In genomic region chr3L:7283541-7283940, dm6 we compare ENCODE assay signal across 3 fruit fly cellular contexts.
TF ChIP-seq lines count a peak whose summit lies in the region.

No protein-coding gene starts in this region.

- TF ChIP-seq CTCF in whole organism, embryonic (GFP tag; optimal IDR thresholded peaks at IDR 0.05; lab: Kevin White, UChicago): no peak

TF ChIP-seq in whole organism, embryonic, 481 proteins besides CTCF, POLR2A, EP300 and RAD21:
- TF ChIP-seq sens (GFP tag; lab: Kevin White, UChicago) (peak; percentile 74), gem (tag; optimal IDR thresholded peaks at IDR 0.05; lab: Kevin White, UChicago) (peak; percentile 14), CG11504 (tag; optimal IDR thresholded peaks at IDR 0.05; lab: Kevin White, UChicago) (peak; percentile 7), CG4854 (GFP tag; optimal IDR thresholded peaks at IDR 0.05; lab: Kevin White, UChicago) (no peak), Dek (tag; optimal IDR thresholded peaks at IDR 0.05; lab: Kevin White, UChicago) (no peak), CG18619 (GFP tag; optimal IDR thresholded peaks at IDR 0.05; lab: Kevin White, UChicago) (no peak), CG32772 (GFP tag; IDR thresholded peaks at IDR 0.05; lab: Robert Waterston, UW) (no peak), tgo (GFP tag; IDR thresholded peaks at IDR 0.05; lab: Robert Waterston, UW) (peak; percentile 16; the same call in 1 of the 3 replicates), lmd (GFP tag; IDR thresholded peaks at IDR 0.05; lab: Robert Waterston, UW) (peak; percentile 26; the same call in 1 of the 2 replicates), Drgx (GFP tag; IDR thresholded peaks at IDR 0.05; lab: Robert Waterston, UW) (peak; percentile 32; the same call in 1 of the 2 replicates), dmrt99B (tag; optimal IDR thresholded peaks at IDR 0.05; lab: Kevin White, UChicago) (peak; percentile 20)

TF ChIP-seq in whole organism, prepupa, 60 proteins besides CTCF, POLR2A, EP300 and RAD21 (continues in another document):
- TF ChIP-seq CG15336 (GFP tag; IDR thresholded peaks at IDR 0.05; lab: Robert Waterston, UW) (no peak), Sox102F (GFP tag; optimal IDR thresholded peaks at IDR 0.05; lab: Kevin White, UChicago) (no peak), CG6854 (GFP tag; optimal IDR thresholded peaks at IDR 0.05; lab: Kevin White, UChicago) (no peak), Blimp-1 (GFP tag; optimal IDR thresholded peaks at IDR 0.05; lab: Kevin White, UChicago) (no peak), CG6808 (GFP tag; optimal IDR thresholded peaks at IDR 0.05; lab: Kevin White, UChicago) (no peak), Lpt (GFP tag; optimal IDR thresholded peaks at IDR 0.05; lab: Kevin White, UChicago) (no peak), Gug (GFP tag; IDR thresholded peaks at IDR 0.05; lab: Robert Waterston, UW) (no peak), OdsH (GFP tag; optimal IDR thresholded peaks at IDR 0.05; lab: Kevin White, UChicago) (no peak), salr (GFP tag; optimal IDR thresholded peaks at IDR 0.05; lab: Kevin White, UChicago) (no peak), pdm3 (GFP tag; optimal IDR thresholded peaks at IDR 0.05; lab: Kevin White, UChicago) (no peak), Ets21C (GFP tag; optimal IDR thresholded peaks at IDR 0.05; lab: Kevin White, UChicago) (no peak), CG4318 (GFP tag; optimal IDR thresholded peaks at IDR 0.05; lab: Kevin White, UChicago) (peak; percentile 16), CG1621 (tag; optimal IDR thresholded peaks at IDR 0.05; lab: Kevin White, UChicago) (no peak), CG11762 (GFP tag; optimal IDR thresholded peaks at IDR 0.05; lab: Kevin White, UChicago; ENCODE audit: insufficient read depth) (no peak), CG6792 (GFP tag; optimal IDR thresholded peaks at IDR 0.05; lab: Kevin White, UChicago) (no peak), Hr4 (GFP tag; optimal IDR thresholded peaks at IDR 0.05; lab: Kevin White, UChicago) (peak; percentile 10), CG32006 (GFP tag; optimal IDR thresholded peaks at IDR 0.05; lab: Kevin White, UChicago) (peak; percentile 33), CG6276 (GFP tag; optimal IDR thresholded peaks at IDR 0.05; lab: Kevin White, UChicago) (peak; percentile 35), CG11294 (GFP tag; IDR thresholded peaks at IDR 0.05; lab: Robert Waterston, UW) (no peak), spab (GFP tag; optimal IDR thresholded peaks at IDR 0.05; lab: Kevin White, UChicago) (no peak), Smox (GFP tag; optimal IDR thresholded peaks at IDR 0.05; lab: Kevin White, UChicago) (no peak), Eip78C (GFP tag; lab: Kevin White, UChicago) (peak; percentile 80), cyc (GFP tag; optimal IDR thresholded peaks at IDR 0.05; lab: Kevin White, UChicago) (no peak), fd85E (GFP tag; optimal IDR thresholded peaks at IDR 0.05; lab: Kevin White, UChicago) (no peak), achi (GFP tag; optimal IDR thresholded peaks at IDR 0.05; lab: Kevin White, UChicago) (no peak), Hr39 (GFP tag; optimal IDR thresholded peaks at IDR 0.05; lab: Kevin White, UChicago) (no peak), CG6163 (GFP tag; IDR thresholded peaks at IDR 0.05; lab: Robert Waterston, UW) (peak; percentile 51; the same call in 1 of the 3 replicates), acj6 (GFP tag; optimal IDR thresholded peaks at IDR 0.05; lab: Kevin White, UChicago) (no peak), eg (GFP tag; IDR thresholded peaks at IDR 0.05; lab: Robert Waterston, UW) (peak; percentile 51; the same call in 1 of the 3 replicates), CG8319 (GFP tag; optimal IDR thresholded peaks at IDR 0.05; lab: Kevin White, UChicago) (no peak), dac (GFP tag; optimal IDR thresholded peaks at IDR 0.05; lab: Kevin White, UChicago) (no peak), CG3032 (tag; optimal IDR thresholded peaks at IDR 0.05; lab: Kevin White, UChicago) (no peak), CG11902 (GFP tag; optimal IDR thresholded peaks at IDR 0.05; lab: Kevin White, UChicago) (no peak), Hr38 (GFP tag; optimal IDR thresholded peaks at IDR 0.05; lab: Kevin White, UChicago) (no peak), CG10669 (GFP tag; optimal IDR thresholded peaks at IDR 0.05; lab: Kevin White, UChicago) (no peak), svp (GFP tag; lab: Kevin White, UChicago) (no peak), topi (GFP tag; optimal IDR thresholded peaks at IDR 0.05; lab: Kevin White, UChicago) (no peak), fkh (GFP tag; optimal IDR thresholded peaks at IDR 0.05; lab: Kevin White, UChicago) (no peak), CG8119 (GFP tag; IDR thresholded peaks at IDR 0.05; lab: Robert Waterston, UW) (no peak), net (GFP tag; optimal IDR thresholded peaks at IDR 0.05; lab: Kevin White, UChicago) (no peak), Met (GFP tag; optimal IDR thresholded peaks at IDR 0.05; lab: Kevin White, UChicago) (no peak), dsx (GFP tag; optimal IDR thresholded peaks at IDR 0.05; lab: Kevin White, UChicago; ENCODE audit: poor library complexity, severe bottlenecking) (no peak), Eip93F (GFP tag; optimal IDR thresholded peaks at IDR 0.05; lab: Kevin White, UChicago) (no peak)

TF ChIP-seq in whole organism, pupa, 21 proteins besides CTCF, POLR2A, EP300 and RAD21:
- TF ChIP-seq Pif1A (GFP tag; optimal IDR thresholded peaks at IDR 0.05; lab: Kevin White, UChicago): peak; percentile 16
- TF ChIP-seq CG34367 (tag; optimal IDR thresholded peaks at IDR 0.05; lab: Kevin White, UChicago): no peak
- peak; percentile 45 for TF ChIP-seq CG14655 (GFP tag; optimal IDR thresholded peaks at IDR 0.05; lab: Kevin White, UChicago)
- no peak for TF ChIP-seq Snoo (tag; optimal IDR thresholded peaks at IDR 0.05; lab: Kevin White, UChicago)
- no peak for TF ChIP-seq Pif1B (GFP tag; optimal IDR thresholded peaks at IDR 0.05; lab: Kevin White, UChicago)
- TF ChIP-seq fd96Ca (GFP tag; IDR thresholded peaks at IDR 0.05; lab: Robert Waterston, UW): 0 out of 3 replicates have a peak, but pooled peaks have one; percentile 8
- no peak for TF ChIP-seq CG17806 (tag; optimal IDR thresholded peaks at IDR 0.05; lab: Kevin White, UChicago)
